Fruit fly (Drosophila melanogaster): ENCODE results near the gene CG3808.

The CG3808 gene

DNA sequence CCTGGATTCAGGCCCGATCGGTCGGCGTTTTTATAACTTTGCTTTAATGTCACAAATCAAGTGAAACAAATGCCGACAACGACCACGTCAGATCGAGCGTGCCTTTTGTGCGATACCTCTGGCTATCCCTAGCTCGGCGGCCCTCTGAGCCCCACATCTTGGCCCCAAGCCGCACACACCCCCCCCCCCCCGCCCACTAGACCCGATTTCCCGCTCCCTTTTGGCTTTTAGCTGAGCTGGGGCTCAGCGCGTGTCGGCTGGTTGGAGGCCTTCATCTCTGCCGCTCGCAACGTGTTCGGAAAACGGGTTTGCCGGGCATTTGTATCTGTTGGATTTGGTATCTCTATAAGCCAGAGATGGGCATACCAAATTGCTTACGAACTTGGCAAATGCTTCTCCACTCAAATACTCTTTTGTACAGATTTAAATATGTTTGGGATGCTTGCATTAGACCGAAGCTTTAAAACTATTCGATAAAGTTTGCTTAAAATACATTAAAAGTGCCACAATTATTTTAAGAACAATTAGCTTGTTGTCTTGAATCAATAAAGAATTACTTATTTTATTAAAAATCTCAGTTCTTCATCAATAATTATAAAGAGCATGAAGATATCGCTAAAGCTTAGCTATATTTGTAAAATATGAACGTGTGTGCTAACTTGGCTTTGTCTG lies 15.9 kb upstream of the CG3808 start (continued):
- TF ChIP-seq Doc3 (GFP tag; IDR thresholded peaks at IDR 0.05; ENCODE audit: partially characterized antibody) (no peak), CG12942 (GFP tag; optimal IDR thresholded peaks at IDR 0.05) (no peak), br (optimal IDR thresholded peaks at IDR 0.05) (no peak), Nf-YC (tag; optimal IDR thresholded peaks at IDR 0.05) (no peak), CG3281 (GFP tag; optimal IDR thresholded peaks at IDR 0.05) (peak; percentile 50), Six4 (GFP tag; optimal IDR thresholded peaks at IDR 0.05) (no peak)

DNA sequence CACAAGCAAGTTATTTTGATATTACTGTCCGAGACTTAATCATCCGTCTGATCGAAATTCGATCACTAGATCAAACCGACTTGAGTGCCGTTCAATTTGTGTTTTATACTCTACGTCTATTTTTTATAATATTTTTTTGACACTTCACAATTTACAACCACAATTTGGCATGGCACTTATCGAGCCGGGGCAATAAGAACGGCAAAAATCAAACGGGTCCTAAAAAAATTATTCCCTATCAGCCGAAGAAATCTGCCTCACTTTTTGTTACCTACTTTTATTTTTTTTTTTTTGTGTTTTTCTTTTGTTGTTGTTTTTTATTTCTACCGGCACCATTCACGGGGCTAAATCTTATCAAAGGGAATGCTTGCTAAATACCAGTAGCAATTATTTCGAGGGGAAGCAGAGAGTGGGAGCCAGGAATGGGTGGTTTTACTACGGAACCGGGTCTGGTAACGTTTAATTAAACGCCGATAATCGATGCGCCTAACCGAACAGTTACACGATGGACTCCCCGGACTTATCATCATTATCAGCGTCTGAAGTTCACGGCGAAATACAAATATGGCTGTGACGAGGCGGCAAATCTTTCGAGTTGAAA lies 15.1 kb upstream of the CG3808 start:
- TF ChIP-seq Chrac-16 (GFP tag; optimal IDR thresholded peaks at IDR 0.05) (no peak), sens (GFP tag) (peak; percentile 24), Deaf1 (tag; optimal IDR thresholded peaks at IDR 0.05) (no peak), CG34376 (GFP tag; optimal IDR thresholded peaks at IDR 0.05) (peak; percentile 44), Max (GFP tag; optimal IDR thresholded peaks at IDR 0.05) (no peak), CG18599 (GFP tag; optimal IDR thresholded peaks at IDR 0.05) (no peak), CG18262 (tag; optimal IDR thresholded peaks at IDR 0.05) (no peak), CG8089 (GFP tag; optimal IDR thresholded peaks at IDR 0.05) (no peak), crp (GFP tag; optimal IDR thresholded peaks at IDR 0.05) (no peak), CG11696 (GFP tag; IDR thresholded peaks at IDR 0.05) (no peak), NFAT (GFP tag; IDR thresholded peaks at IDR 0.05) (no peak), Ptx1 (GFP tag; IDR thresholded peaks at IDR 0.05) (no peak), maf-S (GFP tag; optimal IDR thresholded peaks at IDR 0.05) (no peak), en (GFP tag; optimal IDR thresholded peaks at IDR 0.05) (no peak), GATAe (GFP tag; conservative IDR thresholded peaks at IDR 0.05) (peak; percentile 65; the same call in 1 of the 2 replicates), CG7963 (GFP tag; IDR thresholded peaks at IDR 0.05; ENCODE audit: partially characterized antibody) (no peak), sug (tag; optimal IDR thresholded peaks at IDR 0.05) (peak; percentile 89), CG12104 (GFP tag; optimal IDR thresholded peaks at IDR 0.05) (no peak), CG5953 (GFP tag; IDR thresholded peaks at IDR 0.05) (no peak), HLH3B (GFP tag; IDR thresholded peaks at IDR 0.05) (no peak), CG1603 (tag; optimal IDR thresholded peaks at IDR 0.05) (no peak), schlank (tag; optimal IDR thresholded peaks at IDR 0.05) (no peak), CG2712 (tag; optimal IDR thresholded peaks at IDR 0.05) (no peak), gro (GFP tag; optimal IDR thresholded peaks at IDR 0.05) (peak; percentile 88), CG7786 (GFP tag; optimal IDR thresholded peaks at IDR 0.05) (no peak), CG10959 (GFP tag; IDR thresholded peaks at IDR 0.05) (no peak), CG6765 (GFP tag; optimal IDR thresholded peaks at IDR 0.05) (no peak), CG11723 (GFP tag; optimal IDR thresholded peaks at IDR 0.05) (no peak), B-H2 (GFP tag; optimal IDR thresholded peaks at IDR 0.05) (peak; percentile 11), Asciz (GFP tag; optimal IDR thresholded peaks at IDR 0.05) (no peak), mirr (GFP tag; optimal IDR thresholded peaks at IDR 0.05) (peak; percentile 41), Sox100B (GFP tag; optimal IDR thresholded peaks at IDR 0.05) (no peak), lov (optimal IDR thresholded peaks at IDR 0.05) (no peak), lov (GFP tag; IDR thresholded peaks at IDR 0.05) (no peak), sqz (GFP tag; optimal IDR thresholded peaks at IDR 0.05) (peak; percentile 41), Med (GFP tag) (no peak), caup (GFP tag; optimal IDR thresholded peaks at IDR 0.05; ENCODE audit: severe bottlenecking) (peak; percentile 35), CG10979 (tag; optimal IDR thresholded peaks at IDR 0.05) (no peak), exex (tag; optimal IDR thresholded peaks at IDR 0.05) (peak; percentile 87), CG3838 (GFP tag; optimal IDR thresholded peaks at IDR 0.05) (no peak), sd (tag; optimal IDR thresholded peaks at IDR 0.05) (peak; percentile 94), CG3065 (GFP tag; optimal IDR thresholded peaks at IDR 0.05) (no peak), ash1 (GFP tag; optimal IDR thresholded peaks at IDR 0.05) (no peak)
